Fruit fly (Drosophila melanogaster) whole organism, embryonic: ENCODE results near the gene CG10481.

Source experiments
- BEAF-32 ChIP-seq: fragments of 200-800 bp; sonication (Bioruptor generic); optimal IDR thresholded peaks from 3 replicates; lab custom pipeline; 2017; ENCODE audit warnings: missing biosample characterization, missing genetic modification characterization, mild to moderate bottlenecking, moderate library complexity, missing genetic modification reagents
- Bteb2 ChIP-seq: fragments of 200-800 bp; sonication (Bioruptor generic); optimal IDR thresholded peaks from 2 replicates; lab custom pipeline; 2016; ENCODE audit warnings: missing biosample characterization, missing genetic modification characterization
- C15 ChIP-seq: fragments of 200-800 bp; sonication (Bioruptor generic); IDR thresholded peaks from 3 replicates; pipeline ENCODE4 v1.3.6; 2022; ENCODE audit warnings: missing biosample characterization, missing genetic modification characterization
- CG10565 ChIP-seq: fragments of 200-800 bp; sonication (Bioruptor generic); optimal IDR thresholded peaks from 3 replicates; lab custom pipeline; 2016; ENCODE audit warnings: missing biosample characterization, mild to moderate bottlenecking, missing genetic modification characterization
- CG12659 ChIP-seq: fragments of 200-800 bp; sonication (Bioruptor generic); optimal IDR thresholded peaks from 3 replicates; lab custom pipeline; 2017; ENCODE audit warnings: mild to moderate bottlenecking, missing biosample characterization, missing genetic modification reagents, missing genetic modification characterization
- CG12744 ChIP-seq: fragments of 200-800 bp; sonication (Bioruptor generic); optimal IDR thresholded peaks from 2 replicates; lab custom pipeline; 2016; ENCODE audit warnings: missing biosample characterization, missing genetic modification characterization
- CG15601 ChIP-seq: fragments of 200-800 bp; sonication (Bioruptor generic); optimal IDR thresholded peaks from 3 replicates; lab custom pipeline; 2019; ENCODE audit warnings: missing biosample characterization, mild to moderate bottlenecking, missing genetic modification characterization, moderate library complexity
- CG17829 ChIP-seq: fragments of 200-800 bp; optimal IDR thresholded peaks from 2 replicates; lab custom pipeline; 2019; ENCODE audit warnings: missing biosample characterization, mild to moderate bottlenecking, missing genetic modification characterization, moderate library complexity
- CG18619 ChIP-seq: fragments of 200-800 bp; sonication (Bioruptor generic); optimal IDR thresholded peaks from 3 replicates; lab custom pipeline; 2017; ENCODE audit warnings: missing biosample characterization, mild to moderate bottlenecking, missing genetic modification characterization
- CG2199 ChIP-seq: fragments of 200-800 bp; sonication (Bioruptor generic); IDR thresholded peaks from 3 replicates; pipeline ENCODE4 v1.3.6; 2022; ENCODE audit warnings: missing biosample characterization, missing genetic modification characterization
- CG2202 ChIP-seq: fragments of 200-800 bp; sonication (Bioruptor generic); optimal IDR thresholded peaks from 2 replicates; lab custom pipeline; 2018; ENCODE audit warnings: missing biosample characterization, mild to moderate bottlenecking, missing genetic modification characterization
- CG2889 ChIP-seq: fragments of 200-800 bp; sonication (Bioruptor generic); IDR thresholded peaks from 3 replicates; pipeline ENCODE4 v1.3.6; 2022; ENCODE audit warnings: missing biosample characterization, missing genetic modification characterization
- CG3281 ChIP-seq: fragments of 200-800 bp; sonication (Bioruptor generic); optimal IDR thresholded peaks from 3 replicates; lab custom pipeline; 2017; ENCODE audit warnings: missing biosample characterization, mild to moderate bottlenecking, missing genetic modification characterization
- CG42726 ChIP-seq: fragments of 200-800 bp; sonication (Bioruptor generic); IDR thresholded peaks from 2 replicates; pipeline ENCODE4 v1.3.6; 2022; ENCODE audit warnings: missing biosample characterization, missing genetic modification characterization; ENCODE audit not compliant: partially characterized antibody
- CG7372 ChIP-seq: fragments of 200-800 bp; sonication (Bioruptor generic); IDR thresholded peaks from 2 replicates; pipeline ENCODE4 v1.3.6; 2022; ENCODE audit warnings: missing biosample characterization, missing genetic modification characterization
- CG8388 ChIP-seq: fragments of 200-800 bp; sonication (Bioruptor generic); optimal IDR thresholded peaks from 2 replicates; lab custom pipeline; 2019; ENCODE audit warnings: missing biosample characterization, mild to moderate bottlenecking, missing genetic modification characterization, moderate library complexity
- CG8765 ChIP-seq: fragments of 200-800 bp; sonication (Bioruptor generic); IDR thresholded peaks from 2 replicates; pipeline ENCODE4 v1.3.6; 2022; ENCODE audit warnings: missing biosample characterization, missing genetic modification characterization
- CG9215 ChIP-seq: fragments of 200-800 bp; sonication (Bioruptor generic); IDR thresholded peaks from 2 replicates; pipeline ENCODE4 v1.3.6; 2022; ENCODE audit warnings: missing biosample characterization, missing genetic modification characterization
- CG9437 ChIP-seq: fragments of 200-800 bp; sonication (Bioruptor generic); optimal IDR thresholded peaks from 2 replicates; lab custom pipeline; 2018; ENCODE audit warnings: missing biosample characterization, mild to moderate bottlenecking, missing genetic modification characterization
- CG9609 ChIP-seq: fragments of 200-800 bp; sonication (Bioruptor generic); optimal IDR thresholded peaks from 3 replicates; lab custom pipeline; 2016; ENCODE audit warnings: missing biosample characterization, missing genetic modification characterization
- CG9932 ChIP-seq: fragments of 200-800 bp; sonication (Bioruptor generic); IDR thresholded peaks from 2 replicates; pipeline ENCODE4 v1.3.6; 2022; ENCODE audit warnings: missing biosample characterization, missing genetic modification characterization
- D ChIP-seq, 2 experiments: fragments of 200-800 bp in 1 of 2; fragments of >200 bp in 1 of 2; sonication (Bioruptor generic) in 1 of 2; optimal IDR thresholded peaks; 2 replicates in 1 of 2; 3 replicates in 1 of 2; lab custom pipeline; 2017; ENCODE audit warnings: mild to moderate bottlenecking in 1 of 2, missing biosample characterization in 1 of 2, missing genetic modification characterization in 1 of 2, missing genetic modification reagents in 1 of 2
- Dfd ChIP-seq, 2 experiments: fragments of >200 bp; optimal IDR thresholded peaks; 2 replicates each; lab custom pipeline; 2017; ENCODE audit warnings: missing biosample characterization in 2 of 2, missing genetic modification characterization in 2 of 2
- Eip74EF ChIP-seq, 2 experiments: fragments of 200-800 bp in 1 of 2; fragments of >200 bp in 1 of 2; sonication (Bioruptor generic) in 1 of 2; optimal IDR thresholded peaks; 2 replicates each; lab custom pipeline; 2017 to 2019; ENCODE audit warnings: missing biosample characterization in 2 of 2, missing genetic modification characterization in 2 of 2, mild to moderate bottlenecking in 1 of 2, moderate library complexity in 1 of 2
- Nf-YA ChIP-seq: fragments of 200-800 bp; sonication (Bioruptor generic); IDR thresholded peaks from 2 replicates; pipeline ENCODE4 v1.3.6; 2022; ENCODE audit warnings: missing biosample characterization, missing genetic modification characterization
- Oaz ChIP-seq: fragments of 200-800 bp; sonication (Bioruptor generic); IDR thresholded peaks from 2 replicates; pipeline ENCODE4 v1.3.6; 2022; ENCODE audit warnings: missing biosample characterization, missing genetic modification characterization
- Pdp1 ChIP-seq, 2 experiments: fragments of 200-800 bp; sonication (Bioruptor generic); optimal IDR thresholded peaks; 3 replicates each; lab custom pipeline; 2016; ENCODE audit warnings: missing biosample characterization in 2 of 2, missing genetic modification characterization in 2 of 2, mild to moderate bottlenecking in 1 of 2, moderate library complexity in 1 of 2
- Poxn ChIP-seq: fragments of 200-800 bp; sonication (Bioruptor generic); IDR thresholded peaks from 2 replicates; pipeline ENCODE4 v1.3.6; 2022; ENCODE audit warnings: missing biosample characterization, missing genetic modification characterization
- Six4 ChIP-seq: fragments of 200-800 bp; sonication (Bioruptor generic); optimal IDR thresholded peaks from 2 replicates; lab custom pipeline; 2016; ENCODE audit warnings: missing biosample characterization, missing genetic modification characterization
- YL-1 ChIP-seq: fragments of 200-800 bp; sonication (Bioruptor generic); optimal IDR thresholded peaks from 3 replicates; lab custom pipeline; 2017; ENCODE audit warnings: missing biosample characterization, mild to moderate bottlenecking, missing genetic modification characterization
- ab ChIP-seq: fragments of 200-800 bp; sonication (Bioruptor generic); optimal IDR thresholded peaks from 2 replicates; lab custom pipeline; 2016; ENCODE audit warnings: missing biosample characterization, missing genetic modification characterization
- al ChIP-seq: fragments of 200-800 bp; sonication (Bioruptor generic); IDR thresholded peaks from 2 replicates; pipeline ENCODE4 v1.3.6; 2022; ENCODE audit warnings: missing biosample characterization, missing genetic modification characterization
- bowl ChIP-seq: fragments of 200-800 bp; sonication (Bioruptor generic); IDR thresholded peaks from 2 replicates; pipeline ENCODE4 v1.3.6; 2022; ENCODE audit warnings: missing biosample characterization, missing genetic modification characterization
- chif ChIP-seq, 2 experiments: fragments of 200-800 bp; sonication (Bioruptor generic); optimal IDR thresholded peaks; 3 replicates each; lab custom pipeline; 2016; ENCODE audit warnings: missing biosample characterization in 2 of 2, missing genetic modification characterization in 2 of 2
- chn ChIP-seq: fragments of 200-800 bp; sonication (Bioruptor generic); optimal IDR thresholded peaks from 2 replicates; lab custom pipeline; 2016; ENCODE audit warnings: missing biosample characterization, missing genetic modification characterization
- crc ChIP-seq: fragments of 200-800 bp; sonication (Bioruptor generic); optimal IDR thresholded peaks from 2 replicates; lab custom pipeline; 2016; ENCODE audit warnings: missing biosample characterization, missing genetic modification characterization
- crol ChIP-seq: fragments of 200-800 bp; sonication (Bioruptor generic); IDR thresholded peaks from 2 replicates; pipeline ENCODE4 v1.3.6; 2022; ENCODE audit warnings: missing biosample characterization, missing genetic modification characterization
- dmrt99B ChIP-seq: fragments of 200-800 bp; sonication (Bioruptor generic); optimal IDR thresholded peaks from 2 replicates; lab custom pipeline; 2018; ENCODE audit warnings: missing biosample characterization, mild to moderate bottlenecking, missing genetic modification characterization, moderate library complexity
- fd3F ChIP-seq: fragments of 200-800 bp; sonication (Bioruptor generic); optimal IDR thresholded peaks from 2 replicates; lab custom pipeline; 2018; ENCODE audit warnings: missing biosample characterization, mild to moderate bottlenecking, missing genetic modification characterization, moderate library complexity
- gt ChIP-seq: fragments of 200-800 bp; sonication (Bioruptor generic); IDR thresholded peaks from 2 replicates; pipeline ENCODE4 v1.3.6; 2022; ENCODE audit warnings: missing biosample characterization, missing genetic modification characterization
- her ChIP-seq: fragments of 200-800 bp; sonication (Bioruptor generic); optimal IDR thresholded peaks from 2 replicates; lab custom pipeline; 2016; ENCODE audit warnings: missing biosample characterization, missing genetic modification characterization
- ind ChIP-seq: fragments of 200-800 bp; sonication (Bioruptor generic); optimal IDR thresholded peaks from 3 replicates; lab custom pipeline; 2016; ENCODE audit warnings: missing biosample characterization, missing genetic modification characterization
- jumu ChIP-seq: fragments of 200-800 bp; sonication (Bioruptor generic); optimal IDR thresholded peaks from 3 replicates; lab custom pipeline; 2016; ENCODE audit warnings: missing biosample characterization, missing genetic modification characterization
- lbe ChIP-seq: fragments of 200-800 bp; sonication (Bioruptor generic); optimal IDR thresholded peaks from 2 replicates; lab custom pipeline; 2016; ENCODE audit warnings: missing biosample characterization, mild to moderate bottlenecking, missing genetic modification characterization
- org-1 ChIP-seq: fragments of 200-800 bp; sonication (Bioruptor generic); optimal IDR thresholded peaks from 2 replicates; lab custom pipeline; 2017; ENCODE audit warnings: missing biosample characterization, missing genetic modification characterization
- ro ChIP-seq: fragments of 200-800 bp; sonication (Bioruptor generic); IDR thresholded peaks from 2 replicates; pipeline ENCODE4 v1.3.6; 2022; ENCODE audit warnings: missing biosample characterization, missing genetic modification characterization
- schlank ChIP-seq: fragments of 200-800 bp; sonication (Bioruptor generic); optimal IDR thresholded peaks from 2 replicates; lab custom pipeline; 2018; ENCODE audit warnings: missing biosample characterization, mild to moderate bottlenecking, missing genetic modification characterization
- slp2 ChIP-seq: fragments of 200-800 bp; sonication (Bioruptor generic); optimal IDR thresholded peaks from 2 replicates; lab custom pipeline; 2016; ENCODE audit warnings: missing biosample characterization, missing genetic modification characterization
- vfl ChIP-seq: fragments of 200-800 bp; sonication (Bioruptor generic); optimal IDR thresholded peaks from 2 replicates; lab custom pipeline; 2016; ENCODE audit warnings: missing biosample characterization, missing genetic modification characterization

CG10481 gene

DNA sequence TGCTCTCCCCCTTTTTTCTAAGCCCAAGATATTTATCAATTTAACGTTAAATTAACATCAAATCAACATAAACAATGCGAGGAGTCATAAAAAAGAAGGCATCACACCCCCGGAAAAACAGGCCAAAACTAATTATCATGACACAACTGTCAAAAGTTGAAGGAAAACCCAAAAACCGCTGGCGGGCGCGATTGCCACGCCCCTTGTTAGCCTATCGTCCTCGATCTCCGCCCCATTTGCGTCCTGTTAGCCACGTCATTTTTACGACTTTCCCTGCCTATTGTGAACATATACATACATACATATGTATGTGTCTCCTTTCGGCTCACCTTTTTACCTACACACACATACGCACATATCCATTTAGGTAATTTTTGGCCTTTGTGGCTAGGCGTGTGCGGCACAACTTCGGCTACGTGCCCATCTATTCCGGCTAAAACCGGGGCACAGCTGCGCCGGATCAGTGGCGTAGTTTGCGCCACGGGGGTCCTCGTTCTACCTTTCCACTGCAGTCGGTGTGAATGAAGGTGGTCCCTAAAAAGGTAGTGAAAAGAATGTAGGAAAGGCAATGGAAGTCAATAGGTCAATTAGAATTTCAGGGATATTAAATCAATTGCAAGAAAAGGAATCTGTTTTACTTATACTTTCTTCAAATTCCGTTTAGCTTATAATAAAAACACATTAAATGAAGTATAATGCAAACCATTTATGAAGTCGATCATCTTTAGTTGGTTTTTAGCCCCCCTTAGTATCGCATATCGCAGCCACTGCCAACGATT is 25.6 kb downstream of the CG10481 start (continued):
- TF ChIP-seq vfl (GFP tag; lab: Kevin White, UChicago): peak; percentile 17
- TF ChIP-seq CG10565 (GFP tag; lab: Kevin White, UChicago): no peak
- peak; percentile 40 for TF ChIP-seq ind (GFP tag; lab: Kevin White, UChicago)
- no peak for TF ChIP-seq schlank (tag; lab: Kevin White, UChicago)
- TF ChIP-seq CG8388: peak; percentile 17
- TF ChIP-seq CG3281 (GFP tag; lab: Kevin White, UChicago): peak; percentile 3
- no peak for TF ChIP-seq her
- no peak for TF ChIP-seq Poxn (GFP tag; lab: Robert Waterston, UW)
- no peak for TF ChIP-seq C15
- no peak for TF ChIP-seq YL-1
- no peak for TF ChIP-seq CG2202 (tag; lab: Kevin White, UChicago)
- TF ChIP-seq ab: no peak
- TF ChIP-seq CG7372 (GFP tag; lab: Robert Waterston, UW): no peak
- TF ChIP-seq Six4 (GFP tag; lab: Kevin White, UChicago): peak; percentile 22
- no peak for TF ChIP-seq CG8765 (GFP tag; lab: Robert Waterston, UW)
- TF ChIP-seq Oaz: no peak
- no peak for TF ChIP-seq bowl (GFP tag; lab: Robert Waterston, UW)
- no peak for TF ChIP-seq Nf-YA (GFP tag; lab: Robert Waterston, UW)
- TF ChIP-seq D (optimal IDR thresholded peaks at IDR 0.05; lab: Kevin White, UChicago): no peak
- peak; percentile 30 for TF ChIP-seq D (GFP tag; optimal IDR thresholded peaks at IDR 0.05; lab: Kevin White, UChicago)
- no peak for TF ChIP-seq CG2889
- no peak for TF ChIP-seq CG42726 (GFP tag; lab: Robert Waterston, UW)
- TF ChIP-seq crc (GFP tag; lab: Kevin White, UChicago): no peak
- peak; percentile 24 for TF ChIP-seq CG18619 (GFP tag; lab: Kevin White, UChicago)
- peak; percentile 39; the same call in 1 of the 2 replicates for TF ChIP-seq CG9932 (GFP tag; lab: Robert Waterston, UW)
- no peak; the same call in 1 of the 2 replicates for TF ChIP-seq CG9215 (GFP tag; lab: Robert Waterston, UW)
- TF ChIP-seq Dfd (GFP tag; optimal IDR thresholded peaks at IDR 0.05; lab: Kevin White, UChicago): no peak
- peak; percentile 49; the same call in 1 of the 2 replicates for TF ChIP-seq gt (GFP tag; lab: Robert Waterston, UW)
- no peak for TF ChIP-seq Eip74EF (GFP tag; optimal IDR thresholded peaks at IDR 0.05; lab: Kevin White, UChicago)
- no peak for TF ChIP-seq crol (GFP tag; lab: Robert Waterston, UW)
- no peak for TF ChIP-seq ro (GFP tag; lab: Robert Waterston, UW)
- TF ChIP-seq CG9437 (GFP tag; lab: Kevin White, UChicago): peak; percentile 36
- TF ChIP-seq CG12744: no peak
- peak; percentile 43 for TF ChIP-seq CG9609 (GFP tag; lab: Kevin White, UChicago)
- 0 out of 3 replicates have a peak, but pooled peaks have one; percentile 31 for TF ChIP-seq CG2199 (GFP tag; lab: Robert Waterston, UW)
- peak; percentile 35 for TF ChIP-seq CG17829 (tag; lab: Kevin White, UChicago)
- TF ChIP-seq chif (GFP tag; optimal IDR thresholded peaks at IDR 0.05; lab: Kevin White, UChicago): peak; percentile 14 to 47
- TF ChIP-seq CG15601 (tag; lab: Kevin White, UChicago): peak; percentile 30
- TF ChIP-seq BEAF-32: no peak
- peak; percentile 46 for TF ChIP-seq CG12659 (GFP tag; lab: Kevin White, UChicago)
- TF ChIP-seq jumu (GFP tag; lab: Kevin White, UChicago): peak; percentile 28
- no peak for TF ChIP-seq lbe (GFP tag; lab: Kevin White, UChicago)
- peak; percentile 57 for TF ChIP-seq org-1
- no peak for TF ChIP-seq al (GFP tag; lab: Robert Waterston, UW)
- no peak for TF ChIP-seq Bteb2
- peak; percentile 34 for TF ChIP-seq slp2
- peak; percentile 28 to 44 for TF ChIP-seq Pdp1 (GFP tag; optimal IDR thresholded peaks at IDR 0.05; lab: Kevin White, UChicago)
- no peak for TF ChIP-seq fd3F (GFP tag; lab: Kevin White, UChicago)
- TF ChIP-seq dmrt99B (tag; lab: Kevin White, UChicago): peak; percentile 71
- TF ChIP-seq chn: peak; percentile 61
